Worm (Caenorhabditis elegans): ENCODE results near the gene srh-171.
A peak's percentile ranks its signal among the peaks of the same experiment; 100 is the strongest.

srh-171 gene

ce11 chrV:20004385-20004784 lies 38.9 kb downstream of the srh-171 start, which contains the start of gene unc-51 (continued):
- TF ChIP-seq zip-4 (GFP tag; optimal IDR thresholded peaks at IDR 0.05) (no peak), aha-1 (tag; optimal IDR thresholded peaks at IDR 0.05) (no peak)

DNA sequence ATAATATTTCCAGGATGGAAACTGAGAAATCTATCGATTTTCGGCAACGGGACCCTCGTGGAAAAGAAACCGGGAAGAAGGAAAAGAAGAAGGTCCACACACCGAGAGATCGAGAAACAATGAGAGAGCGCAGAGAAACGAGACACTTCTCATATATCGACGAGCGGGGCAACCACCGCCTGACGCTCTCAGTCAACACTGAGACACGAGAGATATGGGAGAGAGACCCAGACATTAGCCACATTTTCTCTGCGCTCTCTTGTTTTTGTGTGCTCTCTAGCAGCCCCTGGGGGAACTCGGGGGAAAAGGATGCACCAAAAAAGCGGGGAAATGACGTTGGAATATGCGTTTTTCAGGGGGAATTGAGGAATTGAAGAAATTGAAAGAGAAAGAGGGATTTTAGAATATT lies 40.2 kb downstream of the srh-171 start:
- TF ChIP-seq pqm-1 (tag; optimal IDR thresholded peaks at IDR 0.05), result no peak
- peak; percentile 75 for TF ChIP-seq nhr-20 (tag; optimal IDR thresholded peaks at IDR 0.05)
- no peak for TF ChIP-seq sup-37 (GFP tag; optimal IDR thresholded peaks at IDR 0.05)
- TF ChIP-seq C34B4.2 (tag; optimal IDR thresholded peaks at IDR 0.05), result no peak
- peak in 1 of 2 experiments; percentile 29 for TF ChIP-seq egl-27 (tag; optimal IDR thresholded peaks at IDR 0.05)
- TF ChIP-seq dpl-1 (GFP tag; optimal IDR thresholded peaks at IDR 0.05), result peak in 2 of 3 experiments; percentile 48 to 49
- TF ChIP-seq ztf-11 (tag; optimal IDR thresholded peaks at IDR 0.05), result peak in 1 of 2 experiments; percentile 57
- peak; percentile 8 for TF ChIP-seq F16B12.6 (tag; optimal IDR thresholded peaks at IDR 0.05)
- TF ChIP-seq unc-130 (tag; optimal IDR thresholded peaks at IDR 0.05), result peak; percentile 8
- TF ChIP-seq efl-3 (GFP tag; optimal IDR thresholded peaks at IDR 0.05), result no peak
- TF ChIP-seq sptf-1 (tag; optimal IDR thresholded peaks at IDR 0.05), result no peak
- TF ChIP-seq lin-39 (tag; optimal IDR thresholded peaks at IDR 0.05), result peak; percentile 13
- TF ChIP-seq ceh-8 (GFP tag; optimal IDR thresholded peaks at IDR 0.05), result no peak
- TF ChIP-seq fkh-4 (tag; optimal IDR thresholded peaks at IDR 0.05; ENCODE audit: borderline replicate concordance), result no peak
- peak; percentile 87 for TF ChIP-seq nhr-47 (tag; optimal IDR thresholded peaks at IDR 0.05)
- no peak for TF ChIP-seq tlp-1 (tag; optimal IDR thresholded peaks at IDR 0.05)
- no peak for TF ChIP-seq hlh-17 (GFP tag; optimal IDR thresholded peaks at IDR 0.05; ENCODE audit: borderline replicate concordance)
- TF ChIP-seq fkh-10 (GFP tag; optimal IDR thresholded peaks at IDR 0.05), result peak; percentile 35
- TF ChIP-seq nhr-237 (tag; optimal IDR thresholded peaks at IDR 0.05), result no peak
- peak; percentile 93 for TF ChIP-seq unc-86 (tag; optimal IDR thresholded peaks at IDR 0.05)
- peak; percentile 76 for TF ChIP-seq xbp-1 (tag; optimal IDR thresholded peaks at IDR 0.05)
- peak; percentile 84 for TF ChIP-seq rnt-1 (tag; optimal IDR thresholded peaks at IDR 0.05)
- TF ChIP-seq lin-35 (GFP tag; optimal IDR thresholded peaks at IDR 0.05), result peak; percentile 68
- peak; percentile 79 for TF ChIP-seq isw-1 (GFP tag; IDR thresholded peaks at IDR 0.05)
- TF ChIP-seq lir-3 (tag; optimal IDR thresholded peaks at IDR 0.05; ENCODE audit: poor library complexity), result no peak
- peak; percentile 68 to 82 for TF ChIP-seq efl-1 (optimal IDR thresholded peaks at IDR 0.05)
- TF ChIP-seq efl-1 (GFP tag; optimal IDR thresholded peaks at IDR 0.05 in 1 of 2), result peak; percentile 44 to 93
- peak; percentile 77 for TF ChIP-seq dsc-1 (tag; optimal IDR thresholded peaks at IDR 0.05)
- TF ChIP-seq sox-4 (tag; optimal IDR thresholded peaks at IDR 0.05), result peak; percentile 16
- TF ChIP-seq nhr-28 (tag; optimal IDR thresholded peaks at IDR 0.05), result no peak
- TF ChIP-seq unc-62 (GFP tag; optimal IDR thresholded peaks at IDR 0.05), result no peak
- TF ChIP-seq C04F5.9 (tag; optimal IDR thresholded peaks at IDR 0.05), result no peak
- TF ChIP-seq nhr-12 (tag; optimal IDR thresholded peaks at IDR 0.05), result peak; percentile 1
- peak; percentile 53 for TF ChIP-seq C16A3.4 (tag; optimal IDR thresholded peaks at IDR 0.05)
- peak; percentile 8 for TF ChIP-seq nhr-90 (tag; optimal IDR thresholded peaks at IDR 0.05; ENCODE audit: poor library complexity)
- TF ChIP-seq nhr-71 (tag; optimal IDR thresholded peaks at IDR 0.05), result peak; percentile 94
- TF ChIP-seq vab-15 (tag; optimal IDR thresholded peaks at IDR 0.05), result no peak
- peak in 1 of 2 experiments; percentile 78 for TF ChIP-seq mdl-1 (tag; optimal IDR thresholded peaks at IDR 0.05)
- peak; percentile 20 for TF ChIP-seq fos-1 (tag; optimal IDR thresholded peaks at IDR 0.05)
- TF ChIP-seq mep-1 (tag; optimal IDR thresholded peaks at IDR 0.05), result peak; percentile 72
- TF ChIP-seq grh-1 (GFP tag; IDR thresholded peaks at IDR 0.05), result no peak
- peak; percentile 38 for TF ChIP-seq irx-1 (tag; optimal IDR thresholded peaks at IDR 0.05)
- no peak for TF ChIP-seq ceh-63 (GFP tag; optimal IDR thresholded peaks at IDR 0.05)
- no peak for TF ChIP-seq unc-98 (GFP tag; IDR thresholded peaks at IDR 0.05)
- peak; percentile 64 to 72 (median 65) for TF ChIP-seq ceh-82 (tag; optimal IDR thresholded peaks at IDR 0.05)
- peak; percentile 20 for TF ChIP-seq nhr-11 (tag; optimal IDR thresholded peaks at IDR 0.05)
- TF ChIP-seq nhr-85 (tag), result peak; percentile 71
- TF ChIP-seq aha-1 (tag; optimal IDR thresholded peaks at IDR 0.05), result no peak
- TF ChIP-seq egl-13 (tag; optimal IDR thresholded peaks at IDR 0.05), result peak; percentile 91
- TF ChIP-seq nhr-77 (tag; optimal IDR thresholded peaks at IDR 0.05), result peak; percentile 35
